Fruit fly (Drosophila melanogaster): ENCODE measurements around the gene qua.

dm6 chr2L:17470630-17471029 lies 26.4 kb downstream of the qua start:
- TF ChIP-seq Dfd (GFP tag; optimal IDR thresholded peaks at IDR 0.05), result no peak
- no peak for TF ChIP-seq lola (GFP tag; optimal IDR thresholded peaks at IDR 0.05)
- peak; percentile 69 for TF ChIP-seq h (GFP tag; optimal IDR thresholded peaks at IDR 0.05)
- TF ChIP-seq Vsx2 (GFP tag; optimal IDR thresholded peaks at IDR 0.05; ENCODE audit: partially characterized antibody), result no peak
- no peak for TF ChIP-seq Hr78 (GFP tag; optimal IDR thresholded peaks at IDR 0.05)
- peak; percentile 33 for TF ChIP-seq HLH106 (tag; optimal IDR thresholded peaks at IDR 0.05)
- peak; percentile 89 for TF ChIP-seq Hr83 (GFP tag; optimal IDR thresholded peaks at IDR 0.05; ENCODE audit: poor library complexity, severe bottlenecking)
- TF ChIP-seq N (GFP tag; optimal IDR thresholded peaks at IDR 0.05), result no peak
- TF ChIP-seq Abd-B (GFP tag; optimal IDR thresholded peaks at IDR 0.05), result no peak

Measured in whole organism, wandering third instar larva.